Worm (Caenorhabditis elegans) whole organism, midembryonic: ENCODE data around the gene srh-28.

Experiments
- T22C8.4 ChIP-seq: fragments of 200-800 bp; sonication (Bioruptor generic); IDR thresholded peaks from 2 replicates; pipeline ENCODE4 v1.3.6; 2022; ENCODE audit warnings: missing genetic modification characterization, missing compliant biosample characterization
- cog-1 ChIP-seq: sonication (generic microtip); optimal IDR thresholded peaks from 2 replicates; lab custom pipeline; 2016; ENCODE audit warnings: missing genetic modification characterization, missing compliant biosample characterization
- flt-1 ChIP-seq: fragments of 200-800 bp; sonication (Bioruptor generic); IDR thresholded peaks from 2 replicates; pipeline ENCODE4 v1.3.6; 2022; ENCODE audit warnings: missing genetic modification characterization, missing compliant biosample characterization
- klf-2 ChIP-seq: fragments of 200-800 bp; sonication (Bioruptor generic); conservative IDR thresholded peaks from 2 replicates; pipeline ENCODE4 v1.3.6; 2022; ENCODE audit warnings: missing genetic modification reagents, missing genetic modification characterization, missing compliant biosample characterization
- med-1 ChIP-seq: sonication (generic microtip); optimal IDR thresholded peaks from 2 replicates; lab custom pipeline; 2017; ENCODE audit warnings: missing genetic modification characterization, mild to moderate bottlenecking, missing compliant biosample characterization, antibody characterized with exemption, missing genetic modification reagents; ENCODE audit not compliant: insufficient read depth
- ref-1 ChIP-seq: fragments of 200-800 bp; sonication (Bioruptor generic); conservative IDR thresholded peaks from 2 replicates; pipeline ENCODE4 v1.3.6; 2022; ENCODE audit warnings: missing genetic modification reagents, missing genetic modification characterization, missing compliant biosample characterization
- tab-1 ChIP-seq: fragments of 200-800 bp; sonication (Bioruptor generic); IDR thresholded peaks from 2 replicates; pipeline ENCODE4 v1.3.6; 2022; ENCODE audit warnings: missing genetic modification characterization, missing compliant biosample characterization
- ztf-23 ChIP-seq: fragments of 200-800 bp; sonication (Bioruptor generic); IDR thresholded peaks from 2 replicates; pipeline ENCODE4 v1.3.6; 2022; ENCODE audit warnings: missing genetic modification reagents, missing genetic modification characterization, missing compliant biosample characterization
- ztf-29 ChIP-seq: fragments of 200-800 bp; sonication (Bioruptor generic); IDR thresholded peaks from 2 replicates; pipeline ENCODE4 v1.3.6; 2022; ENCODE audit warnings: missing genetic modification reagents, missing genetic modification characterization, missing compliant biosample characterization

The srh-28 gene

DNA sequence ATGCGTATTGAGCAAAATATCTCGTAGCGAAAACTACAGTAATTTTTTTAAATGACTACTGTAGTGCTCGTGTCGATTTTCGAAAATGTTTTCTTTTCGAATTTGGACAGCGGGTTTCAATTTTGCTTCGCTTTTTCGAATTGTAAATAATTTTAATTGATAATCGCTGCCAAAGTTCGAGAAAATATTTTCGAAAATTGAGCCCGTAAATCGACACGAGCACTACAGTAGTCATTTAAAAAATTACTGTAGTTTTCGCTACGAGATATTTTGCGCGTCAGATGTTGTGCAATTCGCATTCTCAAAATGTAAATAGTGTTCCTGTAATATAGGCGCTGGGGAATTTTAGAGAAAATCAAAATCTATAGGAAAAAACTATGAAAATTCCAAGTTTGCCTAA, 6.7 kb upstream of the srh-28 start:
- TF ChIP-seq klf-2 (GFP tag; lab: Robert Waterston, UW) (no peak), flt-1 (GFP tag; lab: Robert Waterston, UW) (no peak), tab-1 (GFP tag; lab: Robert Waterston, UW) (no peak)

DNA sequence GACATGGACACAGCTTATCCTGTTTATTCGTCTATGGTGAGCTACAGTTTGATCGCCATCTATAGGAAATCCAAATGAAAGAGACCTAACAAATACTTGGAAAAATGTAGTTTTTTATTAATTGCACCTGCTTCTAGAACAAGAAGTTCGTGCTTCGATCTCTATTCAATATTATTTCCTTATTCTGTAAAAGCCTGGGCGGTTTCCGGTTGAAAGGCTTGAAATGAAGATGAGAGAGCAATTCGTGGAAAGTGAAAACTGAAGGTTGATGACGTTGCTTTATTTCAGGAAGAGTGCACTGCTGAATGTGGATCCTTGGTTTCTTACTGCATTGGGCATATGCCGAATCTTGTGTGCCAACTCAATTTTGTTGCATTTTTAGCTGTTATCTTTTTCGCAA, 5.1 kb upstream of the srh-28 start:
- TF ChIP-seq ztf-23 (no peak), T22C8.4 (GFP tag; lab: Robert Waterston, UW) (no peak)

DNA sequence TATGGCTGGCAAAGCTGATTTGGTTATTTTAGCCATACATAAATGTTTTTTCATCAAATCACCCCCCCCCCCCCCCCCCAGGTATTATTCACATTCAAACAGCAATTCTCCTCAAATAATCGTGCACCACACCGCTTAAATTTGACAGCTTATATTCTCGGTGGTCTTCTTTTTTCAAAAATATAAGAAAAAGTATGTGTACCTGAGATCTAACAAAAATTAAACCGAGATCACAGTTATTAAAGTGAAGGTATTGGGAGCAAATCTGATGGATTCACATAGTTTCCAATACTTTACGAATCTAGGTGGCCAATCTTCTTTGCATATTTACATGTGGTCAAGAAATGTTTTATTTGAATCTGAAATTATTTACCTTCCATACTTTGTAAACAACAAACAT, 4.6 kb upstream of the srh-28 start, which contains the start of gene ZC404.15:
Gene ZC404.15 (plus strand): TSS at position 301 of the 400 bp plus-strand sequence.
- TF ChIP-seq T22C8.4 (GFP tag; lab: Robert Waterston, UW) = no peak
- no peak for TF ChIP-seq flt-1 (GFP tag; lab: Robert Waterston, UW)
- TF ChIP-seq ztf-23 = no peak
- TF ChIP-seq med-1 = no peak
- no peak for TF ChIP-seq ztf-29 (GFP tag; lab: Robert Waterston, UW)
- no peak for TF ChIP-seq klf-2 (GFP tag; lab: Robert Waterston, UW)
- TF ChIP-seq tab-1 (GFP tag; lab: Robert Waterston, UW) = no peak
- no peak for TF ChIP-seq ref-1 (GFP tag; lab: Robert Waterston, UW)
- no peak for TF ChIP-seq cog-1 (tag; lab: Kevin White, UChicago)

DNA sequence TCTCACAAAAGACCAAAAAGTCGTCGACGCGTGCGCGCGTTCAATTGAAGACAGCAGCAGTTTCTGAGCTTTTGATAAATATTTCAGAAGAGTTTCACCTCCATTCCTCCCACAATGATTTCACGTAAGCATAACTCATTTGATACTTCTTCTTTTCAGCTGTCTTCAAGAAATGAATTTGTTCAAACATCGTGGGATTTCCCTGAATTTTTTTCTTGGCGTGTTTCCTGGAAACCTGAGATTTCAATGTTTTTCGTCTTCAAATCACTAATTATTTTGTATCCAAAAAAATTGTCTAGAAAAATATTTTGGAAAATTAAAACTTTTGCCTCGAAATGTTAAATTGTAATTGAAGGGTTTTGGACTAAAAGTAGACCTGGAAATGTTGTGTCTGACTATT, 2.8 kb upstream of the srh-28 start:
- no peak for TF ChIP-seq ztf-23
- no peak for TF ChIP-seq ztf-29 (GFP tag; lab: Robert Waterston, UW)
- no peak for TF ChIP-seq cog-1 (tag; lab: Kevin White, UChicago)
- no peak for TF ChIP-seq flt-1 (GFP tag; lab: Robert Waterston, UW)
- TF ChIP-seq med-1 = no peak
- no peak for TF ChIP-seq tab-1 (GFP tag; lab: Robert Waterston, UW)
- no peak for TF ChIP-seq klf-2 (GFP tag; lab: Robert Waterston, UW)
- no peak for TF ChIP-seq ref-1 (GFP tag; lab: Robert Waterston, UW)
- no peak for TF ChIP-seq T22C8.4 (GFP tag; lab: Robert Waterston, UW)

DNA sequence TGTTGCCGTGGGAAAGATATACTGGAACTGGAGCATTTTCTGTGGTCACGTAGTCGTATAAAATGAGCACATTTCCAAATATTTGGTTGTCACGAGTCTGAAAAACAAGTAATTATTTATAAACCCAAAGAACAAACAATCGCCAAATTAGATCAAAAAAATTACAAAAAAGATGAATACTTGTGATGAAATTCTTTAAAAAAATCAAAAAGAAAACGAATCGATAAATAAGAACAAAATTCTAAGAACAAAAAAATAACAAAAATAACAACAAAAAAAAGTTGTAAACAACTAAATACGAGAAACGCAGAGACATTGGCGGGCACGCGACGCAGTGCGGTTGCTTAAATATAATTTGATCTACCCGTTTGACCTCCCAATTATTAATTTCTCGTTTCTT, 1.9 kb downstream of the srh-28 start, which contains the start of gene ZC404.16:
Gene ZC404.16 (minus strand): TSS at position 101 of the 400 bp plus-strand sequence.
- TF ChIP-seq klf-2 (GFP tag; lab: Robert Waterston, UW) = no peak
- TF ChIP-seq tab-1 (GFP tag; lab: Robert Waterston, UW) = no peak
- TF ChIP-seq ztf-29 (GFP tag; lab: Robert Waterston, UW) = no peak
- TF ChIP-seq flt-1 (GFP tag; lab: Robert Waterston, UW) = no peak

DNA sequence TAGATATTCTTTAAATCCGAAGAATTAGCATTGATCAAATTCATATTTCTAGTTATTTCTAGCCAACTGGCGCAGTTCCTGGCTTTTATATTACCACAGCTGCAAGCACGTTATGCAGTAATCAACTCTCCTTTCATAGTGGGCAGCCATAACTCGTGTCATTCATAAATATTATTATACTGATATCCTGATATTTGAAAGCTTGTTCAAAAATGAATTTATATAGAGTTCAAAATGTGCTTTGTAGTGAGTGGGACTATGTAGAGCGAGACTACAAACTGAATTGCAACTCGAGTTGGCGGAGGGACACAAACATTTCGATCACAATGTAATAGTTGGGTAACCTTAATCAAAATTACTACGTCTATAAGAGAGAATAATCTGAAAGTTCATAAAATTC, 4.0 kb downstream of the srh-28 start, which contains the start of gene srh-30:
Gene srh-30 (minus strand): TSS at position 101 of the 400 bp plus-strand sequence.
- TF ChIP-seq T22C8.4 (GFP tag; lab: Robert Waterston, UW) = no peak
- no peak for TF ChIP-seq klf-2 (GFP tag; lab: Robert Waterston, UW)
- TF ChIP-seq med-1 = no peak
- TF ChIP-seq ztf-23 = no peak
- TF ChIP-seq cog-1 (tag; lab: Kevin White, UChicago) = no peak
- TF ChIP-seq ref-1 (GFP tag; lab: Robert Waterston, UW) = no peak
- no peak for TF ChIP-seq flt-1 (GFP tag; lab: Robert Waterston, UW)
- TF ChIP-seq tab-1 (GFP tag; lab: Robert Waterston, UW) = no peak

DNA sequence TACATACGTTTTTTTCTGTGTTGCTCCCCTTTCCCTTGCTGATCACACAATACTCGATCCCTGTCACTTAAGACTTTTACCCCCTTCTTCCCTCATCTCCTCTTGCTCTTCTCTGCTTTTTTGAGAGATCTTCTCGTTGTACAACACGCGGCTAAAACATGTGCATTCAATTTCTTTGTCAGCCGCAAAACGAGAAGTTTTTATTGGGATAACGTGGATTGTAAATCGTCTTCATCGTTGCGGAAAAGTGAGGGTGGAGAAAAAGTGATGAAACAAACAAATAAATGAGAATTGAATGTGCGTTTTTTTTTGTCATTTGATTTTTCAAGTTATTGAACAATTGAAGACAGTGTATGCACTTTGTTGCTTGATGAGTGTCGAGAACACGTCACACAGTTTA, 6.2 kb downstream of the srh-28 start:
- TF ChIP-seq med-1 (no peak), klf-2 (GFP tag; lab: Robert Waterston, UW) (no peak), T22C8.4 (GFP tag; lab: Robert Waterston, UW) (no peak)

DNA sequence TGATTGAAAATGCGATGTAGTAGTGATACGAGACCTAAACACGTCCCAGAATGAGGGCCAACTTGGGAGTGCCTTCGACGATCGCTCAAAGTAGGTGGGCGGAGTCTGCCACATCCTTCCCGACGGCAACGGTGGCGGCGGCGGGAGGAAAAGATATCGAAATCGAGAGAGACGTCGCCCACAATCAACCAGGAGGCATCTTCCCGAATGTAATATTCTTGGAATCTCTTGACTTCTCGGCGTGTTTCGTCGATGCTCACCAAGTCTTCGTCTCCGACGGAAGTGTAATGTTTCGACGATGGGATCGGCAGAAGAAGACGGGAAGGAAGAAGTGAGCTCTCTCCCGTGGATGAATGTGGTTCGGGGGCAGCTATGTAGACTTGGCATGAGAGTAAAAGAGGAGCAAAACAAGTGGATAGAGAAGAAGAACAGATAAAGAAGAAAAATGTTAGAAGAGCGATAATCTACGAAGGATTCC, 7.1 kb downstream of the srh-28 start, which contains the start of the genes T25F10.1 and clik-1:
Gene T25F10.1 (plus strand): TSS at position 51 of the 478 bp plus-strand sequence.
Gene clik-1 (minus strand): TSS at position 281 of the 478 bp plus-strand sequence.
- no peak for TF ChIP-seq med-1
- TF ChIP-seq tab-1 (GFP tag; lab: Robert Waterston, UW) = no peak
- no peak for TF ChIP-seq ref-1 (GFP tag; lab: Robert Waterston, UW)
- no peak for TF ChIP-seq cog-1 (tag; lab: Kevin White, UChicago)
- TF ChIP-seq ztf-23 = no peak
- TF ChIP-seq flt-1 (GFP tag; lab: Robert Waterston, UW) = no peak
- no peak for TF ChIP-seq klf-2 (GFP tag; lab: Robert Waterston, UW)

DNA sequence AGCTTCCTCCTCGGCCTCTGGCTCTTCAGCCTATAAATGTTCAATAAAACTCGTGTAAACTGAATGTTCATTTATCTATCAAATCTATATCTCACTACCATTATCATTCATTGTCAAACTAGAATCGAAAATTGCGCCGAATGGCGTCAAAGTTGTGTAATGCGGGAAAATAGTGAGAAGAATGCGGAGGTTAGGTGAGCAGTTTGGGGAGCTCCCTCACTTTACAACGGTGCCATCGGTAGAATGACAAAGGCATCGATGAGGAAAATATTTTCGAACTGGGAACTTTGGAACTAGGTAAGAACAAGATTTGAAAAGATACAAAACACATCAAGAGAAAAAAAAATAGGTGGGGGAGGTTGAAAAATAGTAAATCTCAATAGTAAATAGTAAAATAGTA, 8.0 kb downstream of the srh-28 start:
- TF ChIP-seq cog-1 (tag; lab: Kevin White, UChicago) = no peak
- no peak for TF ChIP-seq med-1
- TF ChIP-seq ref-1 (GFP tag; lab: Robert Waterston, UW) = no peak
- no peak for TF ChIP-seq flt-1 (GFP tag; lab: Robert Waterston, UW)
- no peak for TF ChIP-seq klf-2 (GFP tag; lab: Robert Waterston, UW)
- TF ChIP-seq ztf-29 (GFP tag; lab: Robert Waterston, UW) = no peak

DNA sequence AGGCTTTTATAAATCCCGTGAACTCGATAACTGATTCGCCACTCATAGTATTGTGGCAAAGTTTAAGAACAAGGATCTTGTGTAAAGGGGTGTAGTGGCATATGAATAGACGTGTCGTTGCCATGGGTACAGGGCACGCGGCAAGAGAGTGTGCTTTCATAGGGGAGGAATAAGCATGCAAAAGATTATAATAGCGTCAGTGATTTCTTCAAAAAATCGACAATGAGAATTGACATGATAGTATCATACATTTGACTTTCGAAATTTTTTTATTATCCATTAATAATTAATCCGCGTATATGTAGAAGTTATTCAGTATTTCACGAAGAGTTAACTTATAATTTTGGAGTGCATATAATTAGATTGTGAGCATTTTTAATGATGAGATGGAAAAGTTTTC, 10.6 kb downstream of the srh-28 start, which contains the start of gene bbs-8:
Gene bbs-8 (minus strand): TSS at position 101 of the 400 bp plus-strand sequence.
- TF ChIP-seq cog-1 (tag; lab: Kevin White, UChicago) = no peak
- TF ChIP-seq flt-1 (GFP tag; lab: Robert Waterston, UW) = no peak
- no peak for TF ChIP-seq ztf-29 (GFP tag; lab: Robert Waterston, UW)
- no peak for TF ChIP-seq T22C8.4 (GFP tag; lab: Robert Waterston, UW)
- TF ChIP-seq ztf-23 = 0 out of 2 replicates have a peak, but pooled peaks have one; percentile 2

DNA sequence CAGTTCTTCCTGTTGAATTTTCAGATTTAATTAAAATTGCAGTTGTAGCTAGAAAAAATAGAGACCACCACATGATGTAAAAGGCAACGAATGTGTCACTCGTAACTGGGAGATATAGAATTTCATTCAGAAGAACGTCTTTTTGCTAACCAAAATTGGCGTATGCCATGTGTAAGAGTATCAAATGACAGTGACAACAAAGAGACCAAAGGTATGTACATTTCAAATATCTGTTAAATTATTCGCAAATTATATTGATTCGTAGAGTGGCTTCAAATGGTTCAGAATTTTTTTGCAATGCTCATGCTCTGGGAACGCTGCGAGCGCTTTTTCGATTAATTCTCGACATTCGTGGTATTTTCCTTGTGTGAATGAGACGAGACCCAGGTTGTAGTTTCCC, 13.2 kb downstream of the srh-28 start, which contains the start of gene T25F10.4:
Gene T25F10.4 (minus strand): TSS at position 101 of the 400 bp plus-strand sequence.
- no peak for TF ChIP-seq flt-1 (GFP tag; lab: Robert Waterston, UW)
- no peak for TF ChIP-seq ztf-29 (GFP tag; lab: Robert Waterston, UW)
- TF ChIP-seq tab-1 (GFP tag; lab: Robert Waterston, UW) = no peak
- no peak for TF ChIP-seq cog-1 (tag; lab: Kevin White, UChicago)
- TF ChIP-seq ztf-23 = no peak
- TF ChIP-seq T22C8.4 (GFP tag; lab: Robert Waterston, UW) = no peak
- TF ChIP-seq ref-1 (GFP tag; lab: Robert Waterston, UW) = no peak
- TF ChIP-seq klf-2 (GFP tag; lab: Robert Waterston, UW) = no peak
